Fruit fly (Drosophila melanogaster) whole organism, embryonic: ENCODE data around the gene CG32590.

Experiments
- ATbp ChIP-seq: fragments of 200-800 bp; sonication (Bioruptor generic); optimal IDR thresholded peaks from 2 replicates; lab custom pipeline; 2017; ENCODE audit warnings: missing biosample characterization, mild to moderate bottlenecking, missing genetic modification characterization, missing genetic modification reagents
- Adf1 ChIP-seq: fragments of 200-800 bp; sonication (Bioruptor generic); IDR thresholded peaks from 2 replicates; pipeline ENCODE4 v1.3.6; 2022; ENCODE audit warnings: missing biosample characterization, missing genetic modification characterization
- Bteb2 ChIP-seq: fragments of 200-800 bp; sonication (Bioruptor generic); optimal IDR thresholded peaks from 2 replicates; lab custom pipeline; 2016; ENCODE audit warnings: missing biosample characterization, missing genetic modification characterization
- CG11093 ChIP-seq: fragments of 200-800 bp; sonication (Bioruptor generic); IDR thresholded peaks from 3 replicates; pipeline ENCODE4 v1.3.6; 2022; ENCODE audit warnings: missing biosample characterization, missing genetic modification characterization
- CG11247 ChIP-seq: fragments of 200-800 bp; sonication (Bioruptor generic); IDR thresholded peaks from 2 replicates; pipeline ENCODE4 v1.3.6; 2022; ENCODE audit warnings: missing biosample characterization, missing genetic modification characterization
- CG11723 ChIP-seq: fragments of 200-800 bp; sonication (Bioruptor generic); optimal IDR thresholded peaks from 2 replicates; lab custom pipeline; 2017; ENCODE audit warnings: missing biosample characterization, mild to moderate bottlenecking, missing genetic modification characterization
- CG12104 ChIP-seq: fragments of 200-800 bp; sonication (Bioruptor generic); optimal IDR thresholded peaks from 3 replicates; lab custom pipeline; 2016; ENCODE audit warnings: missing biosample characterization, missing genetic modification characterization
- CG12219 ChIP-seq: fragments of 200-800 bp; sonication (Bioruptor generic); optimal IDR thresholded peaks from 3 replicates; lab custom pipeline; 2018; ENCODE audit warnings: missing biosample characterization, mild to moderate bottlenecking, missing genetic modification characterization
- CG12299 ChIP-seq: fragments of 200-800 bp; sonication (Bioruptor generic); optimal IDR thresholded peaks from 2 replicates; lab custom pipeline; 2018; ENCODE audit warnings: missing biosample characterization, mild to moderate bottlenecking, missing genetic modification characterization
- CG13424 ChIP-seq: fragments of 200-800 bp; sonication (Bioruptor generic); optimal IDR thresholded peaks from 2 replicates; lab custom pipeline; 2019; ENCODE audit warnings: missing biosample characterization, mild to moderate bottlenecking, missing genetic modification characterization, moderate library complexity
- CG14965 ChIP-seq: fragments of 200-800 bp; sonication (Bioruptor generic); optimal IDR thresholded peaks from 2 replicates; lab custom pipeline; 2016; ENCODE audit warnings: missing biosample characterization, missing genetic modification characterization, borderline replicate concordance
- CG1832 ChIP-seq: fragments of 200-800 bp; sonication (Bioruptor generic); optimal IDR thresholded peaks from 2 replicates; lab custom pipeline; 2017; ENCODE audit warnings: missing biosample characterization, mild to moderate bottlenecking, missing genetic modification characterization, inconsistent platforms
- CG18764 ChIP-seq: fragments of 200-800 bp; sonication (Bioruptor generic); optimal IDR thresholded peaks from 3 replicates; lab custom pipeline; 2016; ENCODE audit warnings: missing biosample characterization, missing genetic modification characterization
- CG2120 ChIP-seq: fragments of 200-800 bp; sonication (Bioruptor generic); optimal IDR thresholded peaks from 3 replicates; lab custom pipeline; 2016; ENCODE audit warnings: missing biosample characterization, missing genetic modification characterization
- CG30403 ChIP-seq: fragments of 200-800 bp; sonication (Bioruptor generic); optimal IDR thresholded peaks from 3 replicates; lab custom pipeline; 2016; ENCODE audit warnings: missing biosample characterization, missing genetic modification characterization
- CG3065 ChIP-seq: fragments of 200-800 bp; sonication (Bioruptor generic); optimal IDR thresholded peaks from 2 replicates; lab custom pipeline; 2016; ENCODE audit warnings: missing biosample characterization, missing genetic modification characterization
- CG4360 ChIP-seq: fragments of 200-800 bp; sonication (Bioruptor generic); IDR thresholded peaks from 2 replicates; pipeline ENCODE4 v1.3.6; 2022; ENCODE audit warnings: missing biosample characterization, missing genetic modification characterization
- CG5953 ChIP-seq: fragments of 200-800 bp; sonication (Bioruptor generic); IDR thresholded peaks from 2 replicates; pipeline ENCODE4 v1.3.6; 2022; ENCODE audit warnings: missing biosample characterization, missing genetic modification characterization
- CG6765 ChIP-seq: fragments of 200-800 bp; sonication (Bioruptor generic); optimal IDR thresholded peaks from 3 replicates; lab custom pipeline; 2017; ENCODE audit warnings: missing biosample characterization, mild to moderate bottlenecking, missing genetic modification characterization
- CTCF ChIP-seq: fragments of 200-800 bp; sonication (Bioruptor generic); optimal IDR thresholded peaks from 2 replicates; lab custom pipeline; 2017; ENCODE audit warnings: missing biosample characterization, mild to moderate bottlenecking, missing genetic modification characterization, moderate library complexity
- Camta ChIP-seq: fragments of 200-800 bp; sonication (Bioruptor generic); optimal IDR thresholded peaks from 2 replicates; lab custom pipeline; 2016; ENCODE audit warnings: missing biosample characterization, missing genetic modification characterization
- CoRest ChIP-seq: fragments of 200-800 bp; sonication (Bioruptor generic); optimal IDR thresholded peaks from 3 replicates; lab custom pipeline; 2018; ENCODE audit warnings: missing biosample characterization, mild to moderate bottlenecking, missing genetic modification characterization, moderate library complexity
- CrebB ChIP-seq: fragments of 200-800 bp; sonication (Bioruptor generic); optimal IDR thresholded peaks from 3 replicates; lab custom pipeline; 2018; ENCODE audit warnings: missing biosample characterization, mild to moderate bottlenecking, missing genetic modification characterization
- Doc3 ChIP-seq: fragments of 200-800 bp; sonication (Bioruptor generic); IDR thresholded peaks from 3 replicates; pipeline ENCODE4 v1.3.6; 2022; ENCODE audit warnings: missing biosample characterization, missing genetic modification characterization; ENCODE audit not compliant: partially characterized antibody
- Lpt ChIP-seq: fragments of >200 bp; optimal IDR thresholded peaks from 2 replicates; lab custom pipeline; 2018; ENCODE audit warnings: missing biosample characterization, missing genetic modification characterization
- MTF-1 ChIP-seq: fragments of 200-800 bp; sonication (Bioruptor generic); optimal IDR thresholded peaks from 2 replicates; lab custom pipeline; 2018; ENCODE audit warnings: missing biosample characterization, mild to moderate bottlenecking, missing genetic modification characterization, borderline replicate concordance
- NC2α ChIP-seq: fragments of 200-800 bp; sonication (Bioruptor generic); optimal IDR thresholded peaks from 2 replicates; lab custom pipeline; 2016; ENCODE audit warnings: missing biosample characterization, missing genetic modification characterization
- ash1 ChIP-seq: fragments of 200-800 bp; sonication (Bioruptor generic); optimal IDR thresholded peaks from 2 replicates; lab custom pipeline; 2018; ENCODE audit warnings: missing biosample characterization, mild to moderate bottlenecking, missing genetic modification characterization
- br ChIP-seq: fragments of >200 bp; optimal IDR thresholded peaks from 2 replicates; lab custom pipeline; 2017
- cato ChIP-seq: fragments of 200-800 bp; sonication (Bioruptor generic); optimal IDR thresholded peaks from 2 replicates; lab custom pipeline; 2016; ENCODE audit warnings: missing biosample characterization, missing genetic modification characterization, borderline replicate concordance
- chm ChIP-seq: fragments of 200-800 bp; sonication (Bioruptor generic); IDR thresholded peaks from 2 replicates; pipeline ENCODE4 v1.3.6; 2022; ENCODE audit warnings: missing biosample characterization, missing genetic modification characterization
- corto ChIP-seq: fragments of 200-800 bp; sonication (Bioruptor generic); optimal IDR thresholded peaks from 2 replicates; lab custom pipeline; 2016; ENCODE audit warnings: missing biosample characterization, mild to moderate bottlenecking, missing genetic modification characterization, moderate library complexity
- dan ChIP-seq: fragments of 200-800 bp; sonication (Bioruptor generic); IDR thresholded peaks from 2 replicates; pipeline ENCODE4 v1.3.6; 2022; ENCODE audit warnings: missing biosample characterization, missing genetic modification characterization
- eyg ChIP-seq: fragments of 200-800 bp; sonication (Bioruptor generic); optimal IDR thresholded peaks from 3 replicates; lab custom pipeline; 2016; ENCODE audit warnings: missing biosample characterization, missing genetic modification characterization
- fu2 ChIP-seq: fragments of 200-800 bp; sonication (Bioruptor generic); optimal IDR thresholded peaks from 2 replicates; lab custom pipeline; 2016; ENCODE audit warnings: missing biosample characterization, missing genetic modification characterization
- gcm2 ChIP-seq: fragments of 200-800 bp; sonication (Bioruptor generic); optimal IDR thresholded peaks from 2 replicates; lab custom pipeline; 2016; ENCODE audit warnings: missing biosample characterization, missing genetic modification characterization
- gsb ChIP-seq: fragments of 200-800 bp; sonication (Bioruptor generic); IDR thresholded peaks from 2 replicates; pipeline ENCODE4 v1.3.6; 2022; ENCODE audit warnings: missing biosample characterization, missing genetic modification characterization
- gt ChIP-seq: fragments of 200-800 bp; sonication (Bioruptor generic); IDR thresholded peaks from 2 replicates; pipeline ENCODE4 v1.3.6; 2022; ENCODE audit warnings: missing biosample characterization, missing genetic modification characterization
- inv ChIP-seq: fragments of 200-800 bp; sonication (Bioruptor generic); IDR thresholded peaks from 2 replicates; pipeline ENCODE4 v1.3.6; 2022; ENCODE audit warnings: missing biosample characterization, missing genetic modification characterization; ENCODE audit not compliant: partially characterized antibody
- lab ChIP-seq: fragments of 200-800 bp; sonication (Bioruptor generic); optimal IDR thresholded peaks from 3 replicates; lab custom pipeline; 2017; ENCODE audit warnings: missing biosample characterization, missing genetic modification characterization, mild to moderate bottlenecking, moderate library complexity, missing genetic modification reagents
- otp ChIP-seq: fragments of 200-800 bp; sonication (Bioruptor generic); IDR thresholded peaks from 3 replicates; pipeline ENCODE4, ENCODE4 v1.3.6; 2022; ENCODE audit warnings: missing biosample characterization, missing genetic modification characterization
- pan ChIP-seq, 4 experiments: fragments of >200 bp in 3 of 4; fragments of 200-800 bp in 1 of 4; sonication (Bioruptor generic) in 1 of 4; optimal IDR thresholded peaks in 3 of 4; IDR thresholded peaks in 1 of 4; 2 replicates each; pipeline versions ENCODE4 v1.3.6 to Lab custom; 2017 to 2022; ENCODE audit warnings: missing biosample characterization in 2 of 4, missing genetic modification characterization in 2 of 4, mixed read lengths in 1 of 4
- ranshi ChIP-seq: fragments of 200-800 bp; sonication (Bioruptor generic); IDR thresholded peaks from 2 replicates; pipeline ENCODE4 v1.3.6; 2022; ENCODE audit warnings: missing biosample characterization, missing genetic modification characterization
- rib ChIP-seq: fragments of 200-800 bp; sonication (Bioruptor generic); IDR thresholded peaks from 2 replicates; pipeline ENCODE4 v1.3.6; 2022; ENCODE audit warnings: missing biosample characterization, missing genetic modification characterization
- sens-2 ChIP-seq: fragments of 200-800 bp; sonication (Bioruptor generic); IDR thresholded peaks from 2 replicates; pipeline ENCODE4 v1.3.6; 2022; ENCODE audit warnings: missing biosample characterization, missing genetic modification characterization
- slbo ChIP-seq: fragments of 200-800 bp; sonication (Bioruptor generic); IDR thresholded peaks from 2 replicates; pipeline ENCODE4 v1.3.6; 2022; ENCODE audit warnings: missing biosample characterization, missing genetic modification characterization
- slp2 ChIP-seq: fragments of 200-800 bp; sonication (Bioruptor generic); optimal IDR thresholded peaks from 2 replicates; lab custom pipeline; 2016; ENCODE audit warnings: missing biosample characterization, missing genetic modification characterization
- tna ChIP-seq: fragments of 200-800 bp; sonication (Bioruptor generic); IDR thresholded peaks from 2 replicates; pipeline ENCODE4 v1.3.6; 2022; ENCODE audit warnings: missing biosample characterization, missing genetic modification characterization; ENCODE audit not compliant: partially characterized antibody
- ttk ChIP-seq: fragments of 200-800 bp; sonication (Bioruptor generic); IDR thresholded peaks from 2 replicates; pipeline ENCODE4 v2.1.2; 2022; ENCODE audit warnings: missing biosample characterization, missing genetic modification characterization
- usp ChIP-seq: fragments of >200 bp; optimal IDR thresholded peaks from 2 replicates; lab custom pipeline; 2017; ENCODE audit warnings: missing biosample characterization, missing genetic modification characterization
- z ChIP-seq: fragments of 200-800 bp; sonication (Bioruptor generic); IDR thresholded peaks from 3 replicates; pipeline ENCODE4 v1.3.6; 2022; ENCODE audit warnings: missing biosample characterization, missing genetic modification characterization

CG32590 gene

dm6 chrX:14848755-14849354, 9.9 kb upstream of the CG32590 start, which contains the start of gene CG9522 (continued):
- no peak for TF ChIP-seq Adf1 (GFP tag; lab: Robert Waterston, UW)
- TF ChIP-seq ATbp: peak; percentile 82
- TF ChIP-seq CG18764: peak; percentile 29
- TF ChIP-seq ttk (GFP tag; lab: Robert Waterston, UW): peak; percentile 61; the same call in 1 of the 2 replicates
- TF ChIP-seq CG12299 (tag; lab: Kevin White, UChicago): peak; percentile 33
- TF ChIP-seq Bteb2 (GFP tag; lab: Kevin White, UChicago): peak; percentile 19
- peak; percentile 83 for TF ChIP-seq chm
- TF ChIP-seq CrebB (tag; lab: Kevin White, UChicago): no peak
- peak; percentile 47; the same call in 1 of the 2 replicates for TF ChIP-seq CG11247 (GFP tag; lab: Robert Waterston, UW)
- no peak for TF ChIP-seq CG3065 (GFP tag; lab: Kevin White, UChicago)
- peak; percentile 50 for TF ChIP-seq CG30403 (GFP tag; lab: Kevin White, UChicago)
- TF ChIP-seq CG13424: peak; percentile 77
- TF ChIP-seq gcm2 (GFP tag; lab: Kevin White, UChicago): no peak
- TF ChIP-seq gt: no peak
- TF ChIP-seq MTF-1: peak; percentile 50
- peak; percentile 78 for TF ChIP-seq sens-2 (GFP tag; lab: Robert Waterston, UW)
- no peak for TF ChIP-seq br (lab: Kevin White, UChicago)
- 0 out of 2 replicates have a peak, but pooled peaks have one; percentile 17 for TF ChIP-seq rib (GFP tag; lab: Robert Waterston, UW)
- TF ChIP-seq inv: no peak
- TF ChIP-seq slp2 (GFP tag; lab: Kevin White, UChicago): peak; percentile 14
- TF ChIP-seq CG12104 (GFP tag; lab: Kevin White, UChicago): peak; percentile 43
- TF ChIP-seq CG11093 (GFP tag; lab: Robert Waterston, UW): peak; percentile 72
- TF ChIP-seq Camta (GFP tag; lab: Kevin White, UChicago): peak; percentile 37
- peak; percentile 52 for TF ChIP-seq CoRest (tag; lab: Kevin White, UChicago)
- no peak for TF ChIP-seq Doc3
- no peak for TF ChIP-seq CG1832
- TF ChIP-seq cato (GFP tag; lab: Kevin White, UChicago): no peak
- peak; percentile 20 for TF ChIP-seq CTCF (GFP tag; lab: Kevin White, UChicago)
- no peak for TF ChIP-seq z (GFP tag; lab: Robert Waterston, UW)
- TF ChIP-seq ash1 (GFP tag; lab: Kevin White, UChicago): no peak
- no peak for TF ChIP-seq CG14965 (GFP tag; lab: Kevin White, UChicago)
- peak; percentile 83 for TF ChIP-seq lab (GFP tag; lab: Kevin White, UChicago)
- TF ChIP-seq Lpt (GFP tag; lab: Kevin White, UChicago): no peak
- no peak for TF ChIP-seq pan (optimal IDR thresholded peaks at IDR 0.05; lab: Kevin White, UChicago)
- TF ChIP-seq pan (GFP tag; optimal IDR thresholded peaks at IDR 0.05 in 1 of 2, IDR thresholded peaks at IDR 0.05 in 1 of 2): peak in 1 of 2 experiments; percentile 76
- TF ChIP-seq CG11723 (GFP tag; lab: Kevin White, UChicago): peak; percentile 48
- TF ChIP-seq otp (GFP tag; lab: Robert Waterston, UW): peak; percentile 82
- peak; percentile 61 for TF ChIP-seq CG2120 (GFP tag; lab: Kevin White, UChicago)
- TF ChIP-seq slbo (GFP tag; lab: Robert Waterston, UW): peak; percentile 76
- TF ChIP-seq CG6765 (GFP tag; lab: Kevin White, UChicago): peak; percentile 2
- no peak for TF ChIP-seq eyg
- peak; percentile 61 for TF ChIP-seq gsb
- no peak for TF ChIP-seq dan (GFP tag; lab: Robert Waterston, UW)
- TF ChIP-seq ranshi (GFP tag; lab: Robert Waterston, UW): peak; percentile 60
- TF ChIP-seq fu2 (GFP tag; lab: Kevin White, UChicago): no peak
- no peak for TF ChIP-seq NC2α (GFP tag; lab: Kevin White, UChicago)
- no peak for TF ChIP-seq tna (GFP tag; lab: Robert Waterston, UW)
- TF ChIP-seq corto (GFP tag; lab: Kevin White, UChicago): peak; percentile 34
- peak; percentile 51; the same call in 1 of the 2 replicates for TF ChIP-seq CG5953 (GFP tag; lab: Robert Waterston, UW)
- 0 out of 2 replicates have a peak, but pooled peaks have one; percentile 36 for TF ChIP-seq CG4360 (GFP tag; lab: Robert Waterston, UW)
- peak; percentile 70 for TF ChIP-seq CG12219 (GFP tag; lab: Kevin White, UChicago)
- TF ChIP-seq usp: no peak
